Fruit fly (Drosophila melanogaster): Measurements from ENCODE around the gene RpS27.

The RpS27 gene

dm6 chr3R:25275276-25275675, 28.0 kb upstream of the RpS27 start (continued):
- TF ChIP-seq dan (GFP tag; IDR thresholded peaks at IDR 0.05) (no peak), CG14710 (tag; optimal IDR thresholded peaks at IDR 0.05) (no peak), run (tag; optimal IDR thresholded peaks at IDR 0.05) (no peak), CG15601 (tag; optimal IDR thresholded peaks at IDR 0.05) (no peak), HHEX (GFP tag; optimal IDR thresholded peaks at IDR 0.05) (peak; percentile 8), CG4360 (GFP tag; IDR thresholded peaks at IDR 0.05) (no peak), CG2120 (GFP tag; optimal IDR thresholded peaks at IDR 0.05) (peak; percentile 29), cg (GFP tag; optimal IDR thresholded peaks at IDR 0.05) (no peak), tna (GFP tag; IDR thresholded peaks at IDR 0.05; ENCODE audit: partially characterized antibody) (no peak), CG3281 (GFP tag; optimal IDR thresholded peaks at IDR 0.05) (peak; percentile 50), CG15269 (tag; optimal IDR thresholded peaks at IDR 0.05) (peak; percentile 55), Mad (GFP tag; optimal IDR thresholded peaks at IDR 0.05) (no peak), crol (GFP tag; IDR thresholded peaks at IDR 0.05) (no peak), CG10321 (GFP tag; IDR thresholded peaks at IDR 0.05) (no peak), CG8281 (tag; optimal IDR thresholded peaks at IDR 0.05) (no peak), Hmr (GFP tag; optimal IDR thresholded peaks at IDR 0.05) (peak; percentile 75), h (optimal IDR thresholded peaks at IDR 0.05) (no peak), HmgD (GFP tag; optimal IDR thresholded peaks at IDR 0.05) (no peak), otp (GFP tag; IDR thresholded peaks at IDR 0.05) (no peak), CG10959 (GFP tag; IDR thresholded peaks at IDR 0.05) (no peak), Opbp (GFP tag; IDR thresholded peaks at IDR 0.05; ENCODE audit: partially characterized antibody) (no peak), CG34224 (GFP tag; IDR thresholded peaks at IDR 0.05; ENCODE audit: partially characterized antibody) (no peak), CG30403 (GFP tag; optimal IDR thresholded peaks at IDR 0.05) (no peak), CG17612 (GFP tag; IDR thresholded peaks at IDR 0.05) (no peak), CG1647 (GFP tag; optimal IDR thresholded peaks at IDR 0.05) (no peak), peb (GFP tag; IDR thresholded peaks at IDR 0.05) (no peak), CG15011 (GFP tag; optimal IDR thresholded peaks at IDR 0.05) (no peak), CG10543 (GFP tag; optimal IDR thresholded peaks at IDR 0.05) (peak; percentile 48), CG18764 (GFP tag; optimal IDR thresholded peaks at IDR 0.05) (no peak), CG4404 (GFP tag; IDR thresholded peaks at IDR 0.05) (no peak), btn (GFP tag; optimal IDR thresholded peaks at IDR 0.05) (no peak), exex (tag; optimal IDR thresholded peaks at IDR 0.05) (peak; percentile 78), tll (GFP tag; optimal IDR thresholded peaks at IDR 0.05) (no peak), CG2678 (tag; optimal IDR thresholded peaks at IDR 0.05) (peak; percentile 65), BtbVII (GFP tag; optimal IDR thresholded peaks at IDR 0.05) (peak; percentile 66), Dek (tag; optimal IDR thresholded peaks at IDR 0.05) (peak; percentile 38), CG4617 (GFP tag; optimal IDR thresholded peaks at IDR 0.05; ENCODE audit: borderline replicate concordance) (no peak), bsh (GFP tag; optimal IDR thresholded peaks at IDR 0.05) (no peak), CG11085 (GFP tag; IDR thresholded peaks at IDR 0.05) (no peak), CG9797 (GFP tag; optimal IDR thresholded peaks at IDR 0.05) (no peak), CG10209 (GFP tag; optimal IDR thresholded peaks at IDR 0.05) (no peak), CG17568 (GFP tag; optimal IDR thresholded peaks at IDR 0.05) (peak; percentile 58), CG11093 (GFP tag; IDR thresholded peaks at IDR 0.05) (no peak), Trl (optimal IDR thresholded peaks at IDR 0.05) (no peak), Trl (GFP tag; optimal IDR thresholded peaks at IDR 0.05) (no peak), cwo (GFP tag; optimal IDR thresholded peaks at IDR 0.05) (peak; percentile 19), Nf-YB (GFP tag; optimal IDR thresholded peaks at IDR 0.05) (no peak), dm (GFP tag; optimal IDR thresholded peaks at IDR 0.05) (no peak), Eip74EF (GFP tag; optimal IDR thresholded peaks at IDR 0.05) (no peak), pfk (GFP tag; optimal IDR thresholded peaks at IDR 0.05) (no peak), CG4820 (GFP tag; optimal IDR thresholded peaks at IDR 0.05) (no peak)

Measured in whole organism, embryonic.